Worm (Caenorhabditis elegans): ENCODE data around the gene ZK1320.3.

- no peak for TF ChIP-seq ama-1 (optimal IDR thresholded peaks at IDR 0.05)
- TF ChIP-seq ceh-36 (tag; optimal IDR thresholded peaks at IDR 0.05), result no peak
- TF ChIP-seq ets-7 (tag; optimal IDR thresholded peaks at IDR 0.05), result no peak
- TF ChIP-seq ceh-13 (GFP tag; optimal IDR thresholded peaks at IDR 0.05), result no peak
- TF ChIP-seq scrt-1 (GFP tag; IDR thresholded peaks at IDR 0.05), result no peak
- TF ChIP-seq tra-4 (tag; optimal IDR thresholded peaks at IDR 0.05), result no peak
- TF ChIP-seq B0310.2 (tag; optimal IDR thresholded peaks at IDR 0.05), result no peak
- no peak for TF ChIP-seq hnd-1 (tag; optimal IDR thresholded peaks at IDR 0.05)
- TF ChIP-seq flt-1 (GFP tag; IDR thresholded peaks at IDR 0.05), result no peak
- TF ChIP-seq hmbx-1 (tag; optimal IDR thresholded peaks at IDR 0.05), result no peak
- TF ChIP-seq sea-1 (GFP tag; conservative IDR thresholded peaks at IDR 0.05), result no peak
- no peak for TF ChIP-seq pes-1 (GFP tag; IDR thresholded peaks at IDR 0.05)
- no peak for TF ChIP-seq tbx-11 (GFP tag; IDR thresholded peaks at IDR 0.05)
These were observed 42.3 kb downstream of the ZK1320.3 start for ce11 chrII:9617902-9618245.
